Worm (Caenorhabditis elegans) whole organism, young adult: ENCODE data around the gene srj-18.

Experiments
- B0261.1 ChIP-seq: sonication (generic microtip); optimal IDR thresholded peaks from 2 replicates; lab custom pipeline; 2016; ENCODE audit warnings: mild to moderate bottlenecking, missing genetic modification characterization, moderate library complexity, missing compliant biosample characterization
- B0336.3 ChIP-seq: fragments of 200-800 bp; sonication (Bioruptor generic); IDR thresholded peaks from 2 replicates; pipeline ENCODE4 v1.3.6; 2022; ENCODE audit warnings: missing genetic modification characterization, missing compliant biosample characterization
- F10E7.11 ChIP-seq: sonication (generic microtip); optimal IDR thresholded peaks from 2 replicates; lab custom pipeline; 2017; ENCODE audit warnings: mild to moderate bottlenecking, missing genetic modification characterization, moderate library complexity, missing compliant biosample characterization
- F22D6.2 ChIP-seq: sonication (generic microtip); optimal IDR thresholded peaks from 2 replicates; lab custom pipeline; 2016; ENCODE audit warnings: mild to moderate bottlenecking, missing genetic modification characterization, missing compliant biosample characterization
- F23B12.7 ChIP-seq: sonication (generic microtip); optimal IDR thresholded peaks from 2 replicates; lab custom pipeline; 2017; ENCODE audit warnings: missing genetic modification characterization, mild to moderate bottlenecking, missing compliant biosample characterization, antibody characterized with exemption, moderate library complexity; ENCODE audit not compliant: insufficient read depth
- F55B11.4 ChIP-seq: sonication (generic microtip); optimal IDR thresholded peaks from 2 replicates; lab custom pipeline; 2016; ENCODE audit warnings: missing compliant biosample characterization, missing genetic modification characterization, borderline replicate concordance; ENCODE audit not compliant: insufficient read depth
- K11D2.4 ChIP-seq: fragments of 200-800 bp; sonication (Bioruptor generic); IDR thresholded peaks from 2 replicates; pipeline ENCODE4 v1.3.6; 2022; ENCODE audit warnings: missing genetic modification reagents, missing genetic modification characterization, missing compliant biosample characterization
- K12H6.12 ChIP-seq: fragments of 200-800 bp; sonication (Bioruptor generic); optimal IDR thresholded peaks from 2 replicates; lab custom pipeline; 2018; ENCODE audit warnings: mild to moderate bottlenecking, missing genetic modification characterization, missing compliant biosample characterization
- Y95B8A.8 ChIP-seq: fragments of 200-800 bp; sonication (Bioruptor generic); IDR thresholded peaks from 2 replicates; pipeline ENCODE4 v1.3.6; 2022; ENCODE audit warnings: missing genetic modification reagents, missing genetic modification characterization, missing compliant biosample characterization
- ZK185.1 ChIP-seq: sonication (generic microtip); optimal IDR thresholded peaks from 2 replicates; lab custom pipeline; 2016; ENCODE audit warnings: mild to moderate bottlenecking, missing genetic modification characterization, missing compliant biosample characterization; ENCODE audit not compliant: poor library complexity, severe bottlenecking
- ama-1 ChIP-seq, 3 experiments: fragments of 150-350 bp in 1 of 3; sonication (generic microtip) in 2 of 3; optimal IDR thresholded peaks; 2 replicates each; lab custom pipeline; 2014 to 2018; ENCODE audit warnings: missing biosample characterization in 2 of 3, missing genetic modification characterization in 2 of 3, missing genetic modification reagents in 2 of 3
- aptf-2 ChIP-seq: fragments of 200-800 bp; sonication (Bioruptor generic); conservative IDR thresholded peaks from 2 replicates; pipeline ENCODE4 v1.3.6; 2022; ENCODE audit warnings: missing genetic modification reagents, missing genetic modification characterization, missing compliant biosample characterization
- aptf-3 ChIP-seq: fragments of 200-800 bp; sonication (Bioruptor generic); IDR thresholded peaks from 2 replicates; pipeline ENCODE4 v1.3.6; 2022; ENCODE audit warnings: missing genetic modification characterization, missing compliant biosample characterization
- attf-5 ChIP-seq: fragments of 200-800 bp; sonication (Bioruptor generic); optimal IDR thresholded peaks from 2 replicates; lab custom pipeline; 2018; ENCODE audit warnings: mild to moderate bottlenecking, missing genetic modification characterization, missing compliant biosample characterization
- attf-6 ChIP-seq: fragments of 200-800 bp; sonication (Bioruptor generic); IDR thresholded peaks from 2 replicates; pipeline ENCODE4 v1.3.6; 2022; ENCODE audit warnings: missing genetic modification reagents, missing genetic modification characterization, missing compliant biosample characterization
- bed-1 ChIP-seq: fragments of 200-800 bp; sonication (Bioruptor generic); IDR thresholded peaks from 2 replicates; pipeline ENCODE4 v1.3.6; 2022; ENCODE audit warnings: missing genetic modification reagents, missing genetic modification characterization, missing compliant biosample characterization
- cebp-2 ChIP-seq: fragments of 200-800 bp; sonication (Bioruptor generic); IDR thresholded peaks from 2 replicates; pipeline ENCODE4 v1.3.6; 2022; ENCODE audit warnings: missing genetic modification characterization, missing compliant biosample characterization
- ceh-100 ChIP-seq: fragments of 200-800 bp; sonication (Bioruptor generic); IDR thresholded peaks from 2 replicates; pipeline ENCODE4 v1.3.6; 2022; ENCODE audit warnings: missing genetic modification reagents, missing genetic modification characterization, missing compliant biosample characterization
- ceh-58 ChIP-seq: fragments of 200-800 bp; sonication (Bioruptor generic); IDR thresholded peaks from 2 replicates; pipeline ENCODE4 v1.3.6; 2022; ENCODE audit warnings: missing genetic modification characterization, missing compliant biosample characterization
- dpff-1 ChIP-seq: sonication (generic microtip); optimal IDR thresholded peaks from 2 replicates; lab custom pipeline; 2017; ENCODE audit warnings: mild to moderate bottlenecking, missing genetic modification characterization, missing compliant biosample characterization
- egrh-3 ChIP-seq: fragments of 200-800 bp; sonication (Bioruptor generic); IDR thresholded peaks from 2 replicates; pipeline ENCODE4 v1.3.6; 2022; ENCODE audit warnings: missing genetic modification reagents, missing genetic modification characterization, missing compliant biosample characterization
- ets-4 ChIP-seq: fragments of 200-800 bp; sonication (Bioruptor generic); optimal IDR thresholded peaks from 2 replicates; lab custom pipeline; 2018; ENCODE audit warnings: mild to moderate bottlenecking, missing genetic modification characterization, missing compliant biosample characterization
- fkh-3 ChIP-seq: sonication (generic microtip); optimal IDR thresholded peaks from 2 replicates; lab custom pipeline; 2016; ENCODE audit warnings: mild to moderate bottlenecking, missing genetic modification characterization, missing compliant biosample characterization
- hmg-1.2 ChIP-seq: fragments of 200-800 bp; sonication (Bioruptor generic); IDR thresholded peaks from 2 replicates; pipeline ENCODE4 v1.3.6; 2022; ENCODE audit warnings: missing genetic modification reagents, missing genetic modification characterization, missing compliant biosample characterization
- hrde-1 ChIP-seq: sonication (generic microtip); optimal IDR thresholded peaks from 2 replicates; lab custom pipeline; 2016; ENCODE audit warnings: missing genetic modification characterization, mild to moderate bottlenecking, missing compliant biosample characterization, moderate library complexity, missing genotype, missing genetic modification reagents, borderline replicate concordance
- hsf-1 ChIP-seq: fragments of 200-800 bp; sonication (Bioruptor generic); IDR thresholded peaks from 2 replicates; pipeline ENCODE4 v1.3.6; 2022; ENCODE audit warnings: missing genetic modification reagents, missing genetic modification characterization, missing compliant biosample characterization
- lin-26 ChIP-seq: fragments of 200-800 bp; sonication (Bioruptor generic); IDR thresholded peaks from 2 replicates; pipeline ENCODE4 v1.3.6; 2022; ENCODE audit warnings: missing genetic modification reagents, missing genetic modification characterization, missing compliant biosample characterization
- lsl-1 ChIP-seq: fragments of 200-800 bp; sonication (Bioruptor generic); optimal IDR thresholded peaks from 2 replicates; lab custom pipeline; 2018; ENCODE audit warnings: mild to moderate bottlenecking, missing genetic modification characterization, moderate library complexity, missing compliant biosample characterization
- madf-8 ChIP-seq: fragments of 200-800 bp; sonication (Bioruptor generic); conservative IDR thresholded peaks from 2 replicates; pipeline ENCODE4 v1.3.6; 2022; ENCODE audit warnings: missing genetic modification reagents, missing genetic modification characterization, missing compliant biosample characterization
- nfya-2 ChIP-seq: fragments of 200-800 bp; sonication (Bioruptor generic); IDR thresholded peaks from 2 replicates; pipeline ENCODE4 v1.3.6; 2022; ENCODE audit warnings: missing genetic modification reagents, missing genetic modification characterization, missing compliant biosample characterization
- nhr-120 ChIP-seq: fragments of 200-800 bp; sonication (Bioruptor generic); IDR thresholded peaks from 2 replicates; pipeline ENCODE4 v1.3.6; 2022; ENCODE audit warnings: missing genetic modification characterization, missing compliant biosample characterization
- nhr-80 ChIP-seq: sonication (generic microtip); optimal IDR thresholded peaks from 2 replicates; lab custom pipeline; 2016; ENCODE audit warnings: missing genetic modification characterization, missing compliant biosample characterization
- pha-4 ChIP-seq: fragments of 150-350 bp; sonication (generic microtip); optimal IDR thresholded peaks from 2 replicates; lab custom pipeline; 2014; ENCODE audit warnings: missing biosample characterization, missing genetic modification reagents, missing genetic modification characterization
- rcor-1 ChIP-seq: fragments of 200-800 bp; sonication (Bioruptor generic); IDR thresholded peaks from 2 replicates; pipeline ENCODE4 v1.3.6; 2022; ENCODE audit warnings: missing genetic modification reagents, missing genetic modification characterization, missing compliant biosample characterization
- repo-1 ChIP-seq: sonication (generic microtip); optimal IDR thresholded peaks from 2 replicates; lab custom pipeline; 2017; ENCODE audit warnings: mild to moderate bottlenecking, missing genetic modification characterization, missing compliant biosample characterization
- snpc-4 ChIP-seq, 5 experiments: fragments of 150-350 bp in 1 of 5; sonication (generic microtip) in 4 of 5; optimal IDR thresholded peaks; 2 replicates each; lab custom pipeline; 2014 to 2018; ENCODE audit warnings: missing genetic modification characterization in 5 of 5, missing biosample characterization in 3 of 5, antibody characterized with exemption in 2 of 5, mild to moderate bottlenecking in 2 of 5, missing compliant biosample characterization in 2 of 5, missing genotype in 2 of 5, moderate library complexity in 2 of 5, missing genetic modification reagents in 1 of 5
- somi-1 ChIP-seq: fragments of 200-800 bp; sonication (Bioruptor generic); optimal IDR thresholded peaks from 2 replicates; lab custom pipeline; 2018; ENCODE audit warnings: mild to moderate bottlenecking, missing genetic modification characterization, missing compliant biosample characterization
- tbp1 ChIP-seq: fragments of 200-800 bp; sonication (Bioruptor generic); optimal IDR thresholded peaks from 2 replicates; lab custom pipeline; 2018; ENCODE audit warnings: mild to moderate bottlenecking, missing genetic modification characterization, missing compliant biosample characterization
- tlf-1 ChIP-seq: fragments of 200-800 bp; sonication (Bioruptor generic); optimal IDR thresholded peaks from 2 replicates; lab custom pipeline; 2018; ENCODE audit warnings: mild to moderate bottlenecking, missing genetic modification characterization, missing compliant biosample characterization
- unc-62 ChIP-seq: fragments of 150-350 bp; optimal IDR thresholded peaks from 2 replicates; lab custom pipeline; 2014; ENCODE audit warnings: missing biosample characterization, missing genetic modification reagents, missing genetic modification characterization
- xnd-1 ChIP-seq: sonication (generic microtip); optimal IDR thresholded peaks from 2 replicates; lab custom pipeline; 2016; ENCODE audit warnings: missing genotype, missing genetic modification reagents, missing genetic modification characterization, missing compliant biosample characterization
- ztf-22 ChIP-seq: fragments of 200-800 bp; sonication (Bioruptor generic); optimal IDR thresholded peaks from 2 replicates; lab custom pipeline; 2018; ENCODE audit warnings: mild to moderate bottlenecking, missing genetic modification characterization, moderate library complexity, missing compliant biosample characterization
- ztf-26 ChIP-seq: sonication (generic microtip); optimal IDR thresholded peaks from 2 replicates; lab custom pipeline; 2017; ENCODE audit warnings: missing genetic modification characterization, missing compliant biosample characterization

The srj-18 gene

ce11 chrV:2774042-2774441 is at the start of gene srj-18:
srj-18 (plus strand) TSS chrV:2774342.
- TF ChIP-seq egrh-3 (GFP tag; lab: Robert Waterston, UW): no peak
- TF ChIP-seq F23B12.7 (tag; lab: Kevin White, UChicago): no peak

- TF ChIP-seq ztf-22 (GFP tag; lab: Kevin White, UChicago) (no peak), hsf-1 (GFP tag; lab: Robert Waterston, UW) (no peak), lin-26 (GFP tag; lab: Robert Waterston, UW) (no peak), snpc-4 (GFP tag; optimal IDR thresholded peaks at IDR 0.05; lab: Kevin White, UChicago) (no peak), snpc-4 (tag; optimal IDR thresholded peaks at IDR 0.05; lab: Kevin White, UChicago) (no peak), nhr-80 (tag; lab: Kevin White, UChicago) (no peak), ets-4 (GFP tag; lab: Kevin White, UChicago) (no peak), dpff-1 (tag; lab: Kevin White, UChicago) (no peak), K12H6.12 (tag; lab: Kevin White, UChicago) (no peak), ZK185.1 (tag; lab: Kevin White, UChicago) (no peak), madf-8 (no peak), aptf-3 (GFP tag; lab: Robert Waterston, UW) (no peak), Y95B8A.8 (GFP tag; lab: Robert Waterston, UW) (no peak), tbp1 (GFP tag; lab: Kevin White, UChicago) (no peak), B0336.3 (GFP tag; lab: Robert Waterston, UW) (no peak), hrde-1 (tag; lab: Kevin White, UChicago) (no peak), attf-6 (GFP tag; lab: Robert Waterston, UW) (no peak), nhr-120 (GFP tag; lab: Robert Waterston, UW) (no peak), pha-4 (no peak), tlf-1 (GFP tag; lab: Kevin White, UChicago) (no peak)
These were observed 48.9 kb upstream of the srj-18 start, which contains the start of gene srg-59 for ce11 chrV:2725225-2725624. srg-59 (minus strand) TSS chrV:2725325.

ce11 chrV:2727101-2727500 is 47.0 kb upstream of the srj-18 start, which contains the start of gene str-13:
str-13 (minus strand) TSS chrV:2727201.
- TF ChIP-seq aptf-3 (GFP tag; lab: Robert Waterston, UW): no peak
- TF ChIP-seq unc-62: no peak
- TF ChIP-seq madf-8: no peak
- no peak for TF ChIP-seq bed-1 (GFP tag; lab: Robert Waterston, UW)
- no peak for TF ChIP-seq cebp-2 (GFP tag; lab: Robert Waterston, UW)
- TF ChIP-seq xnd-1 (tag; lab: Kevin White, UChicago): no peak
- TF ChIP-seq F10E7.11 (tag; lab: Kevin White, UChicago): no peak
- no peak for TF ChIP-seq somi-1
- no peak for TF ChIP-seq attf-5 (GFP tag; lab: Kevin White, UChicago)
- no peak for TF ChIP-seq snpc-4 (GFP tag; optimal IDR thresholded peaks at IDR 0.05; lab: Kevin White, UChicago)
- no peak for TF ChIP-seq snpc-4 (tag; optimal IDR thresholded peaks at IDR 0.05; lab: Kevin White, UChicago)
- no peak for TF ChIP-seq rcor-1 (GFP tag; lab: Robert Waterston, UW)
- TF ChIP-seq B0261.1 (tag; lab: Kevin White, UChicago): no peak
- TF ChIP-seq F55B11.4 (tag; lab: Kevin White, UChicago): no peak

- TF ChIP-seq F22D6.2 (tag; lab: Kevin White, UChicago) (no peak), K12H6.12 (tag; lab: Kevin White, UChicago) (no peak), lsl-1 (GFP tag; lab: Kevin White, UChicago) (no peak), fkh-3 (tag; lab: Kevin White, UChicago) (no peak), aptf-2 (GFP tag; lab: Robert Waterston, UW) (no peak), ama-1 (optimal IDR thresholded peaks at IDR 0.05; lab: Kevin White, UChicago) (no peak), ama-1 (GFP tag; optimal IDR thresholded peaks at IDR 0.05; lab: Kevin White, UChicago) (no peak), snpc-4 (GFP tag; optimal IDR thresholded peaks at IDR 0.05; lab: Kevin White, UChicago) (no peak), snpc-4 (tag; optimal IDR thresholded peaks at IDR 0.05; lab: Kevin White, UChicago) (no peak), ztf-26 (tag; lab: Kevin White, UChicago) (no peak), hsf-1 (GFP tag; lab: Robert Waterston, UW) (no peak), K11D2.4 (no peak), hmg-1.2 (no peak), nfya-2 (GFP tag; lab: Robert Waterston, UW) (no peak), pha-4 (no peak), ceh-100 (GFP tag; lab: Robert Waterston, UW) (no peak), rcor-1 (GFP tag; lab: Robert Waterston, UW) (no peak), ceh-58 (GFP tag; lab: Robert Waterston, UW) (no peak), repo-1 (tag; lab: Kevin White, UChicago) (no peak)
These were observed 45.9 kb upstream of the srj-18 start, which contains the start of gene str-33 for ce11 chrV:2728236-2728635. str-33 (plus strand) TSS chrV:2728536.
